Worm (Caenorhabditis elegans): ENCODE results near the gene grld-1.
A peak's percentile ranks its signal among the peaks of the same experiment; 100 is the strongest.

The grld-1 gene

ce11 chrIV:125881-126781 lies at the start of gene grld-1, which contains the start of gene cox-6C (continued):
- TF ChIP-seq cebp-1 (GFP tag; IDR thresholded peaks at IDR 0.05) (0 out of 2 replicates have a peak, but pooled peaks have one; percentile 50), cebp-1 (tag; optimal IDR thresholded peaks at IDR 0.05) (peak; percentile 56), die-1 (tag; optimal IDR thresholded peaks at IDR 0.05) (no peak), gei-17 (GFP tag; optimal IDR thresholded peaks at IDR 0.05) (no peak)

DNA sequence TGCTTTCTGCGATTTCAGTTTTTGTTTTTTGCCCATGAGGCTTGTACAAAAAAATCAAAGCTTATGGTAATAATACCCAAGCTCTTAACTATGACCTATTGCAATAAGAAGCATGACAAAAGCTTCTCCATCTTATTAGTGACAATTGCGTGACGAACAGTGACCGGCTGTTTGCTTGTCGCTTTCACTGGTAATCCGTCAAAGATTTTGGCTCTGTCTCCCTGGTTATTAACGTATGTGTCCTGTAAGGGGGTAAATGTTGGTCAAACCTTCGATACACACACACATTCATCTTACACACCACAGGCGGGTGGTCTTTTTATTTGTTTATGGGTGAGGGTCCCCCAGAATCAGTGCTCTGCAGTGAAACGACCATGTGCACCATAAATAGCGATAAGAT lies 48.4 kb upstream of the grld-1 start:
- TF ChIP-seq ztf-22 (GFP tag; optimal IDR thresholded peaks at IDR 0.05): no peak
- TF ChIP-seq F55B11.4 (tag; optimal IDR thresholded peaks at IDR 0.05; ENCODE audit: borderline replicate concordance, insufficient read depth): no peak
- no peak for TF ChIP-seq him-1 (tag; optimal IDR thresholded peaks at IDR 0.05)
- no peak for TF ChIP-seq ceh-91 (GFP tag; IDR thresholded peaks at IDR 0.05)
- no peak for TF ChIP-seq hmg-20 (GFP tag; IDR thresholded peaks at IDR 0.05)
- TF ChIP-seq attf-6 (GFP tag; IDR thresholded peaks at IDR 0.05): no peak
- TF ChIP-seq mxl-1 (tag; optimal IDR thresholded peaks at IDR 0.05): no peak
- TF ChIP-seq tbp1 (GFP tag; optimal IDR thresholded peaks at IDR 0.05): no peak
- TF ChIP-seq B0261.1 (tag; optimal IDR thresholded peaks at IDR 0.05): no peak
- no peak for TF ChIP-seq ztf-6 (GFP tag; IDR thresholded peaks at IDR 0.05)
- no peak for TF ChIP-seq F22D6.2 (tag; optimal IDR thresholded peaks at IDR 0.05)
- TF ChIP-seq hlh-12 (tag; optimal IDR thresholded peaks at IDR 0.05): no peak
- TF ChIP-seq athp-1 (tag; optimal IDR thresholded peaks at IDR 0.05): no peak
- no peak for TF ChIP-seq mcd-1 (GFP tag; IDR thresholded peaks at IDR 0.05)
- no peak for TF ChIP-seq egl-44 (GFP tag; IDR thresholded peaks at IDR 0.05)
- no peak for TF ChIP-seq die-1 (tag; optimal IDR thresholded peaks at IDR 0.05)

DNA sequence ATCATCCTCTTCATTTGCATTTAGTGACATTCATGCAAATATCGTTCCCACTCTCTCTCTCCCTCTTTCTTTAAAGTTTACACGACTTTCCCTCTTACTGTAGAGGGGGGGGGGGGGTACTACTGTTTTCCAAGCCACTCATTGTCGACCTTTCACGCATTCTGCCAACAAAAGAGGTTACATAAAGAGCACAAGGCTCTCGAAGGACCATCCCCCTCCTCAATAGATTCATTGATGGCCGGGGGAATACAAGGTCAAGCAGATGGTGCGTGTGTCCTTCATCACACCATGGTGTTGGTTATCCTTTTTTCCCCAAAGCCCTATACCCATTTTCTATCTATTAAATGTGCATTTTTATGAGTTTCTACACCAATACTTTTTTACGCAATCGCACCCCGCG lies 47.3 kb upstream of the grld-1 start:
- TF ChIP-seq egl-18 (GFP tag; IDR thresholded peaks at IDR 0.05) (no peak), ama-1 (optimal IDR thresholded peaks at IDR 0.05) (no peak), ama-1 (GFP tag; optimal IDR thresholded peaks at IDR 0.05) (no peak)

ce11 chrIV:171036-171435 lies 45.3 kb upstream of the grld-1 start:
- TF ChIP-seq lsl-1 (GFP tag; optimal IDR thresholded peaks at IDR 0.05) (no peak), attf-3 (GFP tag; conservative IDR thresholded peaks at IDR 0.05) (no peak), efl-1 (GFP tag; optimal IDR thresholded peaks at IDR 0.05) (peak; percentile 39), zfh-2 (GFP tag; conservative IDR thresholded peaks at IDR 0.05) (0 out of 2 replicates have a peak, but pooled peaks have one; percentile 14)

DNA sequence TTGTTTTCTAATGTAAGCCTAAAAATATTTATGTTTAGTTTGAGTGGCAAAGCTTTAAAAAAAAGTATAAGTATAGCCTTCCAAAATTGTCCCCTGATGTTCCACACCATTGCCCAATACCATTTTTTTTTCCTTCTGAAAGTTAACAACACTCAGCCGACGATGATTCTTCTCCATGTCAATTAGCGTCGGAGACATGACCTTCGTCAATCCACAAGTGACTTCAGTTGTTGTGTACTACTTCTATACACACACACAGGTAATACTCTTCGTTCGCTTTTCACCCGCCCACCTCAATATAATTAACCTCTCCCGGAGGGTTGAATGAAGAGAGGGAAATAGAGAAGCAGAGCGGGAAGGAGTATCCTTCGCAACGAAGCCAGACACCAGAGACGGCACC lies 39.0 kb upstream of the grld-1 start, which contains the start of gene cutl-24:
TSS of gene cutl-24 (plus strand) at position 301 of the 400 bp plus-strand sequence.
- TF ChIP-seq F33H1.4 (GFP tag; IDR thresholded peaks at IDR 0.05): no peak
- TF ChIP-seq B0261.1 (tag; optimal IDR thresholded peaks at IDR 0.05): no peak
- TF ChIP-seq ets-4 (GFP tag; optimal IDR thresholded peaks at IDR 0.05): no peak
- no peak for TF ChIP-seq B0035.1 (tag; optimal IDR thresholded peaks at IDR 0.05)
- no peak for TF ChIP-seq rpc-1 (optimal IDR thresholded peaks at IDR 0.05)
- TF ChIP-seq rpc-1 (tag; optimal IDR thresholded peaks at IDR 0.05): no peak
- no peak for TF ChIP-seq Y56A3A.18 (GFP tag; IDR thresholded peaks at IDR 0.05)
- TF ChIP-seq zfh-2 (GFP tag; conservative IDR thresholded peaks at IDR 0.05): no peak
- TF ChIP-seq lin-54 (GFP tag; optimal IDR thresholded peaks at IDR 0.05): no peak
- no peak for TF ChIP-seq tlf-1 (GFP tag; optimal IDR thresholded peaks at IDR 0.05)
- TF ChIP-seq zim-3 (tag; optimal IDR thresholded peaks at IDR 0.05): no peak
- no peak for TF ChIP-seq cebp-2 (GFP tag; IDR thresholded peaks at IDR 0.05)
- TF ChIP-seq ceh-58 (GFP tag; IDR thresholded peaks at IDR 0.05): no peak
- TF ChIP-seq nfyb-1 (GFP tag; IDR thresholded peaks at IDR 0.05): no peak
- TF ChIP-seq let-526 (GFP tag; IDR thresholded peaks at IDR 0.05): no peak
- TF ChIP-seq ZK185.1 (tag; optimal IDR thresholded peaks at IDR 0.05; ENCODE audit: poor library complexity, severe bottlenecking): no peak
- no peak for TF ChIP-seq attf-3 (GFP tag; conservative IDR thresholded peaks at IDR 0.05)
- TF ChIP-seq tbx-9 (tag; optimal IDR thresholded peaks at IDR 0.05; ENCODE audit: borderline replicate concordance): no peak
- no peak for TF ChIP-seq ztf-18 (tag; optimal IDR thresholded peaks at IDR 0.05)
- TF ChIP-seq lin-35 (GFP tag; optimal IDR thresholded peaks at IDR 0.05): no peak
